Fruit fly (Drosophila melanogaster): ENCODE measurements around the gene CG32263.

The CG32263 gene

dm6 chr3L:3851847-3852246, 40.9 kb upstream of the CG32263 start (continued):
- TF ChIP-seq lbe (GFP tag; optimal IDR thresholded peaks at IDR 0.05) (no peak), CG11560 (tag; IDR thresholded peaks at IDR 0.05) (no peak), twi (tag; optimal IDR thresholded peaks at IDR 0.05) (peak; percentile 9), Adf1 (GFP tag; IDR thresholded peaks at IDR 0.05) (no peak), CG8290 (GFP tag; optimal IDR thresholded peaks at IDR 0.05) (peak; percentile 6), CG8290 (tag; optimal IDR thresholded peaks at IDR 0.05) (peak in 1 of 2 experiments; percentile 18), CG6854 (GFP tag; optimal IDR thresholded peaks at IDR 0.05) (no peak), corto (GFP tag; optimal IDR thresholded peaks at IDR 0.05) (no peak), CG10462 (GFP tag; optimal IDR thresholded peaks at IDR 0.05) (no peak), hkb (optimal IDR thresholded peaks at IDR 0.05) (no peak), hkb (GFP tag; IDR thresholded peaks at IDR 0.05) (0 out of 2 replicates have a peak, but pooled peaks have one; percentile 9), CG17186 (GFP tag; optimal IDR thresholded peaks at IDR 0.05) (no peak), CkIIα-i1 (GFP tag; IDR thresholded peaks at IDR 0.05) (no peak), tna (GFP tag; IDR thresholded peaks at IDR 0.05; ENCODE audit: partially characterized antibody) (no peak), D19A (tag; optimal IDR thresholded peaks at IDR 0.05) (peak; percentile 42), ato (GFP tag; IDR thresholded peaks at IDR 0.05; ENCODE audit: partially characterized antibody) (no peak), CG12659 (GFP tag; optimal IDR thresholded peaks at IDR 0.05) (no peak), Sox102F (GFP tag; optimal IDR thresholded peaks at IDR 0.05) (peak; percentile 57), Oli (tag; optimal IDR thresholded peaks at IDR 0.05) (peak; percentile 41), z (GFP tag; IDR thresholded peaks at IDR 0.05) (no peak), esg (GFP tag; conservative IDR thresholded peaks at IDR 0.05) (no peak), unpg (GFP tag; optimal IDR thresholded peaks at IDR 0.05) (peak; percentile 51), run (tag; optimal IDR thresholded peaks at IDR 0.05) (no peak), CG12155 (GFP tag; optimal IDR thresholded peaks at IDR 0.05) (no peak), CG10959 (GFP tag; IDR thresholded peaks at IDR 0.05) (no peak), Ada2b (GFP tag; IDR thresholded peaks at IDR 0.05) (no peak), CG10431 (GFP tag; optimal IDR thresholded peaks at IDR 0.05) (no peak), ash1 (GFP tag; optimal IDR thresholded peaks at IDR 0.05) (no peak), Med (GFP tag) (peak; percentile 87), CG9437 (GFP tag; optimal IDR thresholded peaks at IDR 0.05) (no peak), Oaz (GFP tag; IDR thresholded peaks at IDR 0.05) (no peak), sima (GFP tag; optimal IDR thresholded peaks at IDR 0.05) (no peak), Fer3 (tag; optimal IDR thresholded peaks at IDR 0.05) (no peak), CG17912 (GFP tag; optimal IDR thresholded peaks at IDR 0.05) (no peak), Six4 (GFP tag; optimal IDR thresholded peaks at IDR 0.05) (peak; percentile 44), sob (GFP tag; IDR thresholded peaks at IDR 0.05) (no peak), D (optimal IDR thresholded peaks at IDR 0.05) (no peak), D (GFP tag; optimal IDR thresholded peaks at IDR 0.05) (peak; percentile 46), trh (GFP tag; optimal IDR thresholded peaks at IDR 0.05) (no peak), fd96Cb (tag; optimal IDR thresholded peaks at IDR 0.05) (peak; percentile 32), az2 (GFP tag; optimal IDR thresholded peaks at IDR 0.05) (peak; percentile 42), Abd-B (GFP tag; optimal IDR thresholded peaks at IDR 0.05) (peak; percentile 59), fru (optimal IDR thresholded peaks at IDR 0.05) (no peak), Doc2 (GFP tag; IDR thresholded peaks at IDR 0.05) (no peak), Jarid2 (GFP tag; optimal IDR thresholded peaks at IDR 0.05) (no peak)

All from whole organism, embryonic.